Fruit fly (Drosophila melanogaster): Measurements from ENCODE around the gene CG12065.

The CG12065 gene

DNA sequence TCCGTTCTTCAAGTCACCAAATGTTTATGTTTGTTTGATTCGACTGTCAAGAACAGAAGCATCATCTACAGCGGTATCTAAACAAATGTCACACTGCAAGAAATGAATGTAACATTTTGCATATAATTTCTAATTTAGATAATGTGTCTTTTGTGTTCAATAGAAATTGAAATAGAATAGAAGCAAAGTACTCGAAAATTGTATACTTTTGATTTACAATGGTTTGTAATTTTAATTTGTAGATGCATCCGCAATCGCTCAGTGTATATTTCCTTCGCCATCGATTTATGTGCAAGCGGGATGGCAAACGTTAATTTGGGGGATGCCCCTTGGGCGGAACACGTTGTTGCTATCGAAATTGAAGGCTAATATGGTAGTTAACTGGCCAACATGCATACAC is 35.9 kb upstream of the CG12065 start (continued):
- no peak for TF ChIP-seq bigmax (GFP tag; optimal IDR thresholded peaks at IDR 0.05)
- TF ChIP-seq ap (GFP tag; IDR thresholded peaks at IDR 0.05) = peak; percentile 21; the same call in 1 of the 2 replicates
- no peak for TF ChIP-seq schlank (tag; optimal IDR thresholded peaks at IDR 0.05)
- TF ChIP-seq CG18619 (GFP tag; optimal IDR thresholded peaks at IDR 0.05) = peak; percentile 7
- no peak for TF ChIP-seq CG6854 (GFP tag; optimal IDR thresholded peaks at IDR 0.05)
- peak; percentile 71 for TF ChIP-seq CG17328 (GFP tag; IDR thresholded peaks at IDR 0.05)
- TF ChIP-seq CG6813 (GFP tag; optimal IDR thresholded peaks at IDR 0.05) = peak; percentile 54
- TF ChIP-seq nmo (GFP tag; optimal IDR thresholded peaks at IDR 0.05) = peak; percentile 60
- 0 out of 2 replicates have a peak, but pooled peaks have one; percentile 14 for TF ChIP-seq dimm (GFP tag; IDR thresholded peaks at IDR 0.05)
- TF ChIP-seq kay (GFP tag; optimal IDR thresholded peaks at IDR 0.05) = peak; percentile 9
- peak; percentile 12 for TF ChIP-seq Mes4 (GFP tag; optimal IDR thresholded peaks at IDR 0.05)
- peak; percentile 64 for TF ChIP-seq dmrt11E (tag; optimal IDR thresholded peaks at IDR 0.05)
- peak; percentile 35 for TF ChIP-seq CG13775 (GFP tag; optimal IDR thresholded peaks at IDR 0.05)
- no peak for TF ChIP-seq ab (GFP tag; optimal IDR thresholded peaks at IDR 0.05)
- no peak for TF ChIP-seq CG9876 (GFP tag; optimal IDR thresholded peaks at IDR 0.05)
- TF ChIP-seq CG9727 (GFP tag; optimal IDR thresholded peaks at IDR 0.05) = peak; percentile 61
- TF ChIP-seq CG6272 (GFP tag; IDR thresholded peaks at IDR 0.05) = 0 out of 2 replicates have a peak, but pooled peaks have one; percentile 11
- TF ChIP-seq H2.0 (GFP tag; IDR thresholded peaks at IDR 0.05) = peak; percentile 52
- peak; percentile 49 for TF ChIP-seq ssp (GFP tag; IDR thresholded peaks at IDR 0.05)
- no peak for TF ChIP-seq danr (GFP tag; IDR thresholded peaks at IDR 0.05)
- TF ChIP-seq Eip74EF (GFP tag; optimal IDR thresholded peaks at IDR 0.05) = peak in 1 of 2 experiments; percentile 68
- no peak for TF ChIP-seq Dll (GFP tag; IDR thresholded peaks at IDR 0.05; ENCODE audit: partially characterized antibody)
- no peak for TF ChIP-seq bbx (GFP tag; IDR thresholded peaks at IDR 0.05; ENCODE audit: partially characterized antibody)
- TF ChIP-seq NC2β (GFP tag; optimal IDR thresholded peaks at IDR 0.05) = peak; percentile 43
- peak; percentile 8 for TF ChIP-seq tio (GFP tag; optimal IDR thresholded peaks at IDR 0.05)
- peak; percentile 56; the same call in 1 of the 3 replicates for TF ChIP-seq Mrtf (GFP tag; IDR thresholded peaks at IDR 0.05)
- TF ChIP-seq D19A (tag; optimal IDR thresholded peaks at IDR 0.05) = peak; percentile 54
- TF ChIP-seq Opbp (GFP tag; IDR thresholded peaks at IDR 0.05; ENCODE audit: partially characterized antibody) = no peak
- TF ChIP-seq gt (GFP tag; IDR thresholded peaks at IDR 0.05) = no peak
- peak; percentile 53 for TF ChIP-seq CG3281 (GFP tag; optimal IDR thresholded peaks at IDR 0.05)
- TF ChIP-seq CG1832 (GFP tag; optimal IDR thresholded peaks at IDR 0.05) = no peak
- TF ChIP-seq CG11456 (GFP tag; IDR thresholded peaks at IDR 0.05) = peak; percentile 66; the same call in 1 of the 3 replicates
- peak; percentile 80 for TF ChIP-seq Ada2b (GFP tag; IDR thresholded peaks at IDR 0.05)
- peak; percentile 59 for TF ChIP-seq Rfx (GFP tag; IDR thresholded peaks at IDR 0.05)
- no peak for TF ChIP-seq jigr1 (GFP tag; IDR thresholded peaks at IDR 0.05)
- peak; percentile 50; the same call in 1 of the 3 replicates for TF ChIP-seq CG11695 (GFP tag; IDR thresholded peaks at IDR 0.05)
- peak; percentile 35 for TF ChIP-seq her (GFP tag; optimal IDR thresholded peaks at IDR 0.05)
- TF ChIP-seq pb (GFP tag; optimal IDR thresholded peaks at IDR 0.05) = peak; percentile 8
- TF ChIP-seq Dek (tag; optimal IDR thresholded peaks at IDR 0.05) = peak; percentile 37
- no peak for TF ChIP-seq CG12104 (GFP tag; optimal IDR thresholded peaks at IDR 0.05)
- TF ChIP-seq onecut (GFP tag; IDR thresholded peaks at IDR 0.05) = peak; percentile 95
- peak; percentile 39 for TF ChIP-seq Six4 (GFP tag; optimal IDR thresholded peaks at IDR 0.05)
- TF ChIP-seq HLH3B (GFP tag; IDR thresholded peaks at IDR 0.05) = peak; percentile 74
- TF ChIP-seq CG11398 (GFP tag; optimal IDR thresholded peaks at IDR 0.05) = peak; percentile 20
- TF ChIP-seq CG33557 (GFP tag; optimal IDR thresholded peaks at IDR 0.05) = peak; percentile 2
- peak; percentile 64; the same call in 1 of the 2 replicates for TF ChIP-seq Nf-YA (GFP tag; IDR thresholded peaks at IDR 0.05)
- TF ChIP-seq CG8944 (GFP tag; optimal IDR thresholded peaks at IDR 0.05) = no peak
- peak; percentile 14 for TF ChIP-seq Atf-2 (GFP tag; optimal IDR thresholded peaks at IDR 0.05)
- TF ChIP-seq stwl (tag; optimal IDR thresholded peaks at IDR 0.05) = no peak
- TF ChIP-seq Jarid2 (GFP tag; optimal IDR thresholded peaks at IDR 0.05) = no peak
- no peak for TF ChIP-seq CG10431 (GFP tag; optimal IDR thresholded peaks at IDR 0.05)

Measured in whole organism, embryonic.